Worm (Caenorhabditis elegans) whole organism, late embryonic: ENCODE data around the gene cpr-4.

Source experiments
- F13H6.1 ChIP-seq: sonication (generic microtip); optimal IDR thresholded peaks from 2 replicates; lab custom pipeline; 2016; ENCODE audit warnings: missing genetic modification characterization, missing compliant biosample characterization
- K02D7.2 ChIP-seq: sonication (generic microtip); optimal IDR thresholded peaks from 2 replicates; lab custom pipeline; 2017; ENCODE audit warnings: mild to moderate bottlenecking, missing genetic modification characterization, missing compliant biosample characterization
- K09A11.1 ChIP-seq: sonication (generic microtip); optimal IDR thresholded peaks from 2 replicates; lab custom pipeline; 2017; ENCODE audit warnings: antibody characterized with exemption, mild to moderate bottlenecking, missing genetic modification characterization, missing compliant biosample characterization; ENCODE audit not compliant: insufficient read depth
- T23F11.4 ChIP-seq: fragments of 200-800 bp; sonication (Bioruptor generic); optimal IDR thresholded peaks from 2 replicates; lab custom pipeline; 2018; ENCODE audit warnings: mild to moderate bottlenecking, missing genetic modification characterization, missing compliant biosample characterization
- ama-1 ChIP-seq: fragments of 150-350 bp; optimal IDR thresholded peaks from 2 replicates; lab custom pipeline; 2014
- ceh-14 ChIP-seq: sonication (generic microtip); optimal IDR thresholded peaks from 2 replicates; lab custom pipeline; 2016; ENCODE audit warnings: missing genotype, missing genetic modification characterization, missing compliant biosample characterization
- ceh-2 ChIP-seq: sonication (generic microtip); optimal IDR thresholded peaks from 2 replicates; lab custom pipeline; 2016; ENCODE audit warnings: missing genotype, missing genetic modification characterization, missing compliant biosample characterization
- ceh-24 ChIP-seq: sonication (generic microtip); optimal IDR thresholded peaks from 2 replicates; lab custom pipeline; 2016; ENCODE audit warnings: mild to moderate bottlenecking, missing genetic modification characterization, missing compliant biosample characterization
- ceh-30 ChIP-seq: fragments of 150-350 bp; optimal IDR thresholded peaks from 2 replicates; lab custom pipeline; 2014; ENCODE audit warnings: missing biosample characterization, missing genetic modification characterization
- ceh-31 ChIP-seq: sonication (generic microtip); optimal IDR thresholded peaks from 2 replicates; lab custom pipeline; 2016; ENCODE audit warnings: missing genetic modification characterization, missing compliant biosample characterization
- ceh-34 ChIP-seq: sonication (generic microtip); optimal IDR thresholded peaks from 2 replicates; lab custom pipeline; 2016; ENCODE audit warnings: mild to moderate bottlenecking, missing genetic modification characterization, missing compliant biosample characterization
- ceh-45 ChIP-seq: fragments of 200-800 bp; sonication (Bioruptor generic); IDR thresholded peaks from 2 replicates; pipeline ENCODE4 v1.3.6; 2022; ENCODE audit warnings: missing genetic modification reagents, missing genetic modification characterization, missing compliant biosample characterization
- ceh-48 ChIP-seq: sonication (generic microtip); optimal IDR thresholded peaks from 2 replicates; lab custom pipeline; 2016; ENCODE audit warnings: missing genetic modification characterization, inconsistent platforms, missing compliant biosample characterization
- ceh-6 ChIP-seq: fragments of 200-800 bp; sonication (Bioruptor generic); optimal IDR thresholded peaks from 2 replicates; lab custom pipeline; 2018; ENCODE audit warnings: mild to moderate bottlenecking, missing genetic modification characterization, missing compliant biosample characterization
- elt-2 ChIP-seq: sonication (generic microtip); optimal IDR thresholded peaks from 2 replicates; lab custom pipeline; 2016; ENCODE audit warnings: missing genetic modification reagents, missing genetic modification characterization, missing compliant biosample characterization
- elt-4 ChIP-seq: sonication (generic microtip); optimal IDR thresholded peaks from 2 replicates; lab custom pipeline; 2016; ENCODE audit warnings: missing genetic modification characterization, missing compliant biosample characterization
- ets-4 ChIP-seq: sonication (generic microtip); optimal IDR thresholded peaks from 2 replicates; lab custom pipeline; 2016; ENCODE audit warnings: missing genetic modification characterization, missing compliant biosample characterization
- eyg-1 ChIP-seq: sonication (generic microtip); optimal IDR thresholded peaks from 2 replicates; lab custom pipeline; 2016; ENCODE audit warnings: missing genotype, missing genetic modification characterization, missing compliant biosample characterization
- gmeb-2 ChIP-seq: sonication (generic microtip); optimal IDR thresholded peaks from 2 replicates; lab custom pipeline; 2016; ENCODE audit warnings: missing genetic modification characterization, inconsistent platforms, missing compliant biosample characterization
- hlh-15 ChIP-seq: sonication (generic microtip); optimal IDR thresholded peaks from 2 replicates; lab custom pipeline; 2016; ENCODE audit warnings: missing genetic modification characterization, missing compliant biosample characterization
- hlh-6 ChIP-seq: sonication (generic microtip); optimal IDR thresholded peaks from 2 replicates; lab custom pipeline; 2016; ENCODE audit warnings: missing genotype, missing genetic modification characterization, missing compliant biosample characterization
- hlh-8 ChIP-seq: sonication (generic microtip); optimal IDR thresholded peaks from 2 replicates; lab custom pipeline; 2016; ENCODE audit warnings: missing genotype, missing genetic modification characterization, missing compliant biosample characterization
- lim-6 ChIP-seq: sonication (generic microtip); optimal IDR thresholded peaks from 2 replicates; lab custom pipeline; 2016; ENCODE audit warnings: missing genetic modification characterization, missing compliant biosample characterization
- madf-2 ChIP-seq: sonication (generic microtip); optimal IDR thresholded peaks from 2 replicates; lab custom pipeline; 2017; ENCODE audit warnings: missing genetic modification characterization, missing compliant biosample characterization
- mec-3 ChIP-seq: sonication (generic microtip); optimal IDR thresholded peaks from 2 replicates; lab custom pipeline; 2016; ENCODE audit warnings: borderline replicate concordance, missing genetic modification characterization, missing compliant biosample characterization
- nhr-11 ChIP-seq: fragments of 150-350 bp; optimal IDR thresholded peaks from 2 replicates; lab custom pipeline; 2014; ENCODE audit warnings: missing biosample characterization, missing genetic modification characterization
- nhr-232 ChIP-seq: sonication (generic microtip); optimal IDR thresholded peaks from 2 replicates; lab custom pipeline; 2016; ENCODE audit warnings: missing genetic modification characterization, missing compliant biosample characterization
- odd-2 ChIP-seq: sonication (generic microtip); optimal IDR thresholded peaks from 2 replicates; lab custom pipeline; 2017; ENCODE audit warnings: antibody characterized with exemption, mild to moderate bottlenecking, missing genetic modification characterization, missing compliant biosample characterization
- pag-3 ChIP-seq: sonication (generic microtip); optimal IDR thresholded peaks from 2 replicates; lab custom pipeline; 2016; ENCODE audit warnings: missing compliant biosample characterization, missing genetic modification characterization, borderline replicate concordance
- pat-9 ChIP-seq: fragments of 200-800 bp; sonication (Bioruptor generic); optimal IDR thresholded peaks from 2 replicates; lab custom pipeline; 2018; ENCODE audit warnings: mild to moderate bottlenecking, missing genetic modification characterization, moderate library complexity, missing compliant biosample characterization
- pax-1 ChIP-seq: fragments of 150-350 bp; optimal IDR thresholded peaks from 2 replicates; lab custom pipeline; 2014; ENCODE audit warnings: missing biosample characterization, missing genetic modification characterization
- pha-2 ChIP-seq: sonication (generic microtip); optimal IDR thresholded peaks from 2 replicates; lab custom pipeline; 2017; ENCODE audit warnings: mild to moderate bottlenecking, missing genetic modification characterization, missing compliant biosample characterization
- pha-4 ChIP-seq: fragments of 150-350 bp; optimal IDR thresholded peaks from 2 replicates; lab custom pipeline; 2018; ENCODE audit warnings: missing biosample characterization, missing genetic modification reagents, missing genetic modification characterization
- pros-1 ChIP-seq: fragments of 150-350 bp; optimal IDR thresholded peaks from 2 replicates; lab custom pipeline; 2014; ENCODE audit warnings: missing biosample characterization, missing genetic modification reagents, missing genetic modification characterization
- rnt-1 ChIP-seq: sonication (generic microtip); optimal IDR thresholded peaks from 2 replicates; lab custom pipeline; 2016; ENCODE audit warnings: missing genetic modification characterization, missing compliant biosample characterization
- sdc-2 ChIP-seq: sonication (generic microtip); optimal IDR thresholded peaks from 2 replicates; lab custom pipeline; 2016; ENCODE audit warnings: missing genotype, missing genetic modification characterization, missing compliant biosample characterization
- sox-2 ChIP-seq: fragments of 200-800 bp; sonication (Bioruptor generic); IDR thresholded peaks from 2 replicates; pipeline ENCODE4 v1.3.6; 2022; ENCODE audit warnings: missing genetic modification reagents, missing genetic modification characterization, missing compliant biosample characterization
- syd-9 ChIP-seq: sonication (generic microtip); optimal IDR thresholded peaks from 2 replicates; lab custom pipeline; 2016; ENCODE audit warnings: mild to moderate bottlenecking, missing genetic modification characterization, moderate library complexity, missing compliant biosample characterization
- ttx-3 ChIP-seq: sonication (generic microtip); optimal IDR thresholded peaks from 2 replicates; lab custom pipeline; 2016; ENCODE audit warnings: missing genetic modification reagents, missing genetic modification characterization, missing compliant biosample characterization
- unc-55 ChIP-seq: sonication (generic microtip); optimal IDR thresholded peaks from 2 replicates; lab custom pipeline; 2017; ENCODE audit warnings: missing biosample characterization, missing genetic modification reagents, missing genetic modification characterization
- zip-5 ChIP-seq: sonication (generic microtip); optimal IDR thresholded peaks from 2 replicates; lab custom pipeline; 2016; ENCODE audit warnings: missing genetic modification characterization, missing compliant biosample characterization
- ztf-16 ChIP-seq: sonication (generic microtip); optimal IDR thresholded peaks from 2 replicates; lab custom pipeline; 2017; ENCODE audit warnings: missing genetic modification characterization, missing compliant biosample characterization

Gene cpr-4

DNA sequence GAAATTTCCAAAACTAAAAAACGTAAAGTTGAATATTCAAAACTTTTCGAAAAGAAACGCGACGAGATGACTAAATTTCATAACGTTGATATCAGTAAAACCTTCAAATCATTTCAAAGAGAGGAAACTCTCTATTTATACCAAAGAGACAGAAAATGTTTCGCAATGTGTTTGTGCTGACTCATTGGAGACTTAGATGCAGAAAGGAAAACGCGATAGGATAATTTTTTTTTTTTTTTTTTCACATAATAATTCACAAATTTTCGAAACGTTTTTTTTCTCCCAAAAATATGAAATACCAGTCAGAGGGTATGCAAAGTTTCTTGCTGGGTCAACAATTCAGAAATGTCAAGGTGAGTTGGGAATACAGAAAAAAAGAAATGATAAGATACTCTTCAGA lies 8.3 kb upstream of the cpr-4 start:
- no peak for TF ChIP-seq ama-1 (lab: Kevin White, UChicago)

DNA sequence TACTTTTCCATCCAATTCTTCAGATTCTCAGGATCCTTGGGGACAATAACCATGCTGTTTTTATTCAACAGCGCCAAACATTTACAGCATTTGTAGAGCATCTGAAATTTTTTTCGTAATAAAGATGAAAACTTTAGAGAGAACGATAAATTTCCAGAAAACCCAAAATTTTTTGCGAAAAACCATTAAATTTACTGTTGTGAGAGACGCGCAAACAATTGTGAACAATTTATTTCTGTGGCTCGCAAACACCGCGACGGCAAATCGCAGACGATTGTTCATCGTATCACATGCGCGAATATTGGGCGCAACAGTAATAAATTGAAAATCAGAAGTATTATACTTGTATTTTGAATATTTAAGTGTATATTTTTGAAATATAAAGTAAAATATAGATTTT lies 3.4 kb upstream of the cpr-4 start, which contains the start of gene gon-14:
Gene gon-14 (minus strand): TSS at position 101 of the 400 bp plus-strand sequence.
- TF ChIP-seq K02D7.2, result no peak

ce11 chrV:6611504-6611903 lies 3.0 kb upstream of the cpr-4 start:
- TF ChIP-seq pros-1 (tag; lab: Kevin White, UChicago) (no peak), ets-4 (tag; lab: Kevin White, UChicago) (no peak), lim-6 (no peak), hlh-8 (tag; lab: Kevin White, UChicago) (no peak), ama-1 (lab: Kevin White, UChicago) (no peak), unc-55 (GFP tag; lab: Kevin White, UChicago) (no peak), ceh-2 (tag; lab: Kevin White, UChicago) (no peak), ceh-14 (tag; lab: Kevin White, UChicago) (no peak), ceh-6 (GFP tag; lab: Kevin White, UChicago) (no peak), nhr-232 (no peak), K09A11.1 (tag; lab: Kevin White, UChicago) (no peak), ceh-24 (no peak), elt-2 (no peak), F13H6.1 (tag; lab: Kevin White, UChicago) (no peak), ttx-3 (tag; lab: Kevin White, UChicago) (no peak), elt-4 (tag; lab: Kevin White, UChicago) (no peak), pat-9 (tag; lab: Kevin White, UChicago) (no peak), ceh-31 (tag; lab: Kevin White, UChicago) (no peak), pha-2 (tag; lab: Kevin White, UChicago) (no peak), rnt-1 (no peak)

DNA sequence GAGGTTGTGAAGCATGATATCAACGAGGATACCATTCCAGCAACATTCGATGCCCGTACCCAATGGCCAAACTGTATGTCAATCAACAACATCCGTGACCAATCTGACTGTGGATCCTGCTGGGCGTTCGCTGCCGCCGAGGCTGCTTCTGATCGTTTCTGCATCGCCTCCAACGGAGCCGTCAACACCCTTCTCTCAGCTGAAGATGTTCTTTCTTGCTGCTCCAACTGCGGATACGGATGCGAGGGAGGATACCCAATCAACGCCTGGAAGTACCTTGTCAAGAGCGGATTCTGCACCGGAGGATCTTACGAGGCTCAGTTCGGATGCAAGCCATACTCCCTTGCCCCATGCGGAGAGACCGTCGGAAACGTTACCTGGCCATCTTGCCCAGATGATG lies 494 bp downstream of the cpr-4 start:
- TF ChIP-seq lim-6, result no peak
- TF ChIP-seq elt-4 (tag; lab: Kevin White, UChicago), result peak; percentile 19
- no peak for TF ChIP-seq zip-5 (tag; lab: Kevin White, UChicago)
- TF ChIP-seq elt-2, result no peak
- TF ChIP-seq ceh-45 (GFP tag; lab: Robert Waterston, UW), result no peak
- TF ChIP-seq sdc-2 (tag; lab: Kevin White, UChicago), result no peak

ce11 chrV:6616294-6616693 lies 1.8 kb downstream of the cpr-4 start:
- TF ChIP-seq mec-3 (no peak), syd-9 (tag; lab: Kevin White, UChicago) (no peak), nhr-232 (no peak), lim-6 (no peak), sdc-2 (tag; lab: Kevin White, UChicago) (no peak), hlh-15 (tag; lab: Kevin White, UChicago) (no peak), ceh-2 (tag; lab: Kevin White, UChicago) (no peak), madf-2 (tag; lab: Kevin White, UChicago) (no peak), ceh-48 (tag; lab: Kevin White, UChicago) (no peak), K09A11.1 (tag; lab: Kevin White, UChicago) (no peak), nhr-11 (tag; lab: Kevin White, UChicago) (no peak)

DNA sequence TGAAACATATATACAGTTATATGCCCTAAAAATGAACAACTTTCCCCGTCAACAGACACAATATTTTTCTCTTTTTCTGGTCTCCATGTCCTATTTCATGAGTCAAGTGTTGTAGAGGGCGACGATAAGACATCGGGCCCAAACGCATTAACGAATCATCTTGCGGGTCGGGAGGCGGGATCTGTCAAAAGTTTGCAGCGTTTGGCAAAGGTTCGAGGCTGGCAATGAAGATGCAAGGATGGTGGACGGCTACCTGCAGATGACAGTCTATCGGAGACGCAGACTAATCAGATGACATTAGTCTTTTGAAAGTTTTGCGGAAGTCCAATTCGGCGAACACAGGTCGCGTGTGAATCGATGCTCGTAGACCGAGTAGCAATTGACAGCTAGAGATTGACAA lies 6.3 kb downstream of the cpr-4 start:
- TF ChIP-seq T23F11.4 (GFP tag; lab: Kevin White, UChicago), result no peak
- no peak for TF ChIP-seq hlh-8 (tag; lab: Kevin White, UChicago)
- TF ChIP-seq ceh-30, result no peak
- TF ChIP-seq elt-2, result no peak
- no peak for TF ChIP-seq syd-9 (tag; lab: Kevin White, UChicago)
- no peak for TF ChIP-seq eyg-1
- TF ChIP-seq ztf-16 (tag; lab: Kevin White, UChicago), result no peak
- TF ChIP-seq hlh-6, result no peak
- TF ChIP-seq sox-2, result no peak
- TF ChIP-seq ceh-34 (tag; lab: Kevin White, UChicago), result no peak
- no peak for TF ChIP-seq odd-2 (tag; lab: Kevin White, UChicago)
- TF ChIP-seq gmeb-2 (tag; lab: Kevin White, UChicago), result no peak
- TF ChIP-seq pax-1 (tag; lab: Kevin White, UChicago), result no peak
- TF ChIP-seq pha-4 (tag; lab: Kevin White, UChicago), result no peak
- TF ChIP-seq pag-3 (tag; lab: Kevin White, UChicago), result no peak
